Fruit fly (Drosophila melanogaster): ENCODE results near the gene SLC5A11.

SLC5A11 gene

DNA sequence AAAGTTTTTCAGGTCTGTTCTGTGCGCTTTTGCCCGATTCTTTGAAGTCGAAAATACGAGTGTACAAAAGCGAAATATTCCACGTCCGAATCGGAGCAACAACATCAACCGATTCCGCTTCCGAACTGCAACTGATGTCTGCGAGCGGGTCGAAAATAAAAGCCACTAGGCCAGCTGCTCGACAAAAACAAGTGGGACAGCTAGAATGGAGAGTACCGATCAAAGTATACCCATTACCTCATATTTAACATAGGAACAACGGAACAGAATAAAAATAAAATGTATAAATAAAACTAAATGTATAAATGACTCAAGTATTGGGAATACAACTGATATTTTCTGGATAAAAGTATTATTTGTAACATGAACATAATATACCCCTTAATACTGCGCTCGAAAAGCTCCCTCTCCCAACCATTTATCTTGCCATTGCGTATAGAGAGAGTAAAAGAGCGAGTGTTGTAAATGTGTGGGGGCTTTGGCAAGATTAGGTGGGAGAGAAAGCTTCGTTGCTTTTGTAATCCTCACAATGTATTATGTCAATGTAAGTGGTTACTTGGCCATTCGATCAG, at the start of gene SLC5A11:
Gene SLC5A11, minus strand, starts transcription at position 137 of the 572 bp plus-strand sequence.
- peak; percentile 83 for TF ChIP-seq ovo (GFP tag; optimal IDR thresholded peaks at IDR 0.05)
- peak; percentile 100 for TF ChIP-seq bab1 (GFP tag; optimal IDR thresholded peaks at IDR 0.05)
- peak; percentile 75 for TF ChIP-seq tj (GFP tag; optimal IDR thresholded peaks at IDR 0.05)
- peak; percentile 87 for TF ChIP-seq pad (GFP tag; optimal IDR thresholded peaks at IDR 0.05)
- peak; percentile 92 for TF ChIP-seq CG14711 (tag; optimal IDR thresholded peaks at IDR 0.05)
- peak; percentile 77 for TF ChIP-seq Mnt (GFP tag; optimal IDR thresholded peaks at IDR 0.05)
- no peak for TF ChIP-seq cnc (optimal IDR thresholded peaks at IDR 0.05)
- TF ChIP-seq CG12768 (GFP tag; optimal IDR thresholded peaks at IDR 0.05): peak; percentile 96
- TF ChIP-seq Hr96 (GFP tag; optimal IDR thresholded peaks at IDR 0.05): peak; percentile 97
- peak; percentile 93 for TF ChIP-seq Clk (GFP tag; optimal IDR thresholded peaks at IDR 0.05)
- peak; percentile 84 for TF ChIP-seq CG5204 (GFP tag; optimal IDR thresholded peaks at IDR 0.05)
- peak; percentile 98 for TF ChIP-seq cic (GFP tag; optimal IDR thresholded peaks at IDR 0.05)
- peak; percentile 98 for TF ChIP-seq CG33017 (tag; optimal IDR thresholded peaks at IDR 0.05)
- TF ChIP-seq CG1620 (GFP tag; optimal IDR thresholded peaks at IDR 0.05): peak; percentile 56
- peak; percentile 58 for TF ChIP-seq kay (GFP tag; ENCODE audit: borderline replicate concordance)
- peak; percentile 96 for TF ChIP-seq CG7101 (tag; optimal IDR thresholded peaks at IDR 0.05)
- TF ChIP-seq CG11617 (GFP tag; optimal IDR thresholded peaks at IDR 0.05): peak; percentile 96
- peak; percentile 84 for TF ChIP-seq Crg-1 (GFP tag; optimal IDR thresholded peaks at IDR 0.05)
- TF ChIP-seq CG7045 (GFP tag; optimal IDR thresholded peaks at IDR 0.05): peak; percentile 99
- peak; percentile 96 for TF ChIP-seq toe (GFP tag; optimal IDR thresholded peaks at IDR 0.05)

DNA sequence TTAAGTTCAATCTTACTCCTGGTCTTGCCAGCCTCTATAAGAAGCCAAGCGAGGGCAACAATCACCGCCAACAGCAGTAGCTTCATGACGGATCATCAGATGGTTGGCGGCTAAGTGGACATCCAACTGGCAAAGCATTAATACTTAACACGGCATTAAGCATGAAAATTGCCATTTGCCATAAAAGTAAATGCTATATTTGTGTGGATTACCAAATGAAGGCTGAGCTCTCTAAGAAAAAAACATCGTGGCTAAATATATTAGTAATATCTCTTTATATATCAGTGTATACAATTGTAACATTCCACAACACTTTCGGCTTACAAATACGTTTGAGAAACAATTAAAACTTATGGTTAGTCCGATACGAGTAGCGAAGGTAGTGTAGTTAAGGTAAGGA, 39.0 kb upstream of the SLC5A11 start, which contains the start of gene CG43057:
Gene CG43057, minus strand, starts transcription at position 101 of the 400 bp plus-strand sequence.
- no peak for TF ChIP-seq cnc (optimal IDR thresholded peaks at IDR 0.05)
- TF ChIP-seq CG7045 (GFP tag; optimal IDR thresholded peaks at IDR 0.05): no peak
- TF ChIP-seq CG14711 (tag; optimal IDR thresholded peaks at IDR 0.05): no peak
- no peak for TF ChIP-seq kay (GFP tag; ENCODE audit: borderline replicate concordance)
- TF ChIP-seq pad (GFP tag; optimal IDR thresholded peaks at IDR 0.05): no peak
- TF ChIP-seq Mnt (GFP tag; optimal IDR thresholded peaks at IDR 0.05): no peak
- no peak for TF ChIP-seq toe (GFP tag; optimal IDR thresholded peaks at IDR 0.05)
- TF ChIP-seq CG33017 (tag; optimal IDR thresholded peaks at IDR 0.05): no peak
- no peak for TF ChIP-seq CG7101 (tag; optimal IDR thresholded peaks at IDR 0.05)
- no peak for TF ChIP-seq bab1 (GFP tag; optimal IDR thresholded peaks at IDR 0.05)
- TF ChIP-seq CG11617 (GFP tag; optimal IDR thresholded peaks at IDR 0.05): no peak
- TF ChIP-seq CG1620 (GFP tag; optimal IDR thresholded peaks at IDR 0.05): no peak
- no peak for TF ChIP-seq ovo (GFP tag; optimal IDR thresholded peaks at IDR 0.05)
- no peak for TF ChIP-seq CG5204 (GFP tag; optimal IDR thresholded peaks at IDR 0.05)

DNA sequence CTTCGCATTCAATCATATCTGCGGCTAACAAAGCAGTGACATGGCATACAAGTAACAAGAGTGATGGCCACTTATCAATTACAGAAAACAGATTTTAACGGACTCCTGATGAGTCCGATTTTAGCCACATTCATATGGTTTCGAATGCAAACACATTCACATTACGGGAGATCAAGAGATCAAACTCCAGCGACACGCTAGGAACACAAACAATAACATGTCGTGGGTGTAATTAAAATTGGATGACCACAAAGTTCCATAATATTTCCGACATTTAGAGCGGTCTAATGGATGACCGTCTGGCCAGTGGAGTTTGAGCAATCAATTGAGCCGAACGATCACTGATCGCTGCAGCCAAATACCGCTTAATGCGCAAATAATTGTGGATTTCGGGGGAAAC, 37.3 kb upstream of the SLC5A11 start, which contains the start of gene CG14277:
Gene CG14277, plus strand, starts transcription at position 301 of the 400 bp plus-strand sequence.
- TF ChIP-seq CG14711 (tag; optimal IDR thresholded peaks at IDR 0.05) (no peak), kay (GFP tag; ENCODE audit: borderline replicate concordance) (no peak), Clk (GFP tag; optimal IDR thresholded peaks at IDR 0.05) (no peak), CG12768 (GFP tag; optimal IDR thresholded peaks at IDR 0.05) (no peak), Crg-1 (GFP tag; optimal IDR thresholded peaks at IDR 0.05) (no peak), CG7101 (tag; optimal IDR thresholded peaks at IDR 0.05) (no peak), toe (GFP tag; optimal IDR thresholded peaks at IDR 0.05) (no peak), CG1620 (GFP tag; optimal IDR thresholded peaks at IDR 0.05) (no peak), CG33017 (tag; optimal IDR thresholded peaks at IDR 0.05) (no peak), ovo (GFP tag; optimal IDR thresholded peaks at IDR 0.05) (no peak)

DNA sequence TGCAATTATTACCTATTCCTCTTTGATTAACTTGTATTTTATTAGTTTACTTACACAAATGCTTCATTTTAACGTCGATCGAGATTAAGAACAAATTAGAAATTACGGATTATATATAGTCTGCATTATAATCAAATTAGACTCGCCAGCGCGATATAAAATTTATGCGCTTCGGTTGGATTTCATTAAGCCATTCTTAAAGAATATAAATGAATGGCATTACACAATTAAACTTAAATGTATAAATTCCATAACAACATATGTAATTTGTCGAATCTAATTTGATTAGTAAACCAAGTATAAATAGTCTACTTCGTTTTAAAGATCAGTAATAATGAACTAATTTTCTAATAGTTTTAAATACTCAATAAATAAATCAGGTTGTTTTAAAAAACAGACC, 36.8 kb upstream of the SLC5A11 start, which contains the start of gene Spn28F:
Gene Spn28F, minus strand, starts transcription at position 101 of the 400 bp plus-strand sequence.
- TF ChIP-seq CG7045 (GFP tag; optimal IDR thresholded peaks at IDR 0.05): no peak
- no peak for TF ChIP-seq CG14711 (tag; optimal IDR thresholded peaks at IDR 0.05)
- no peak for TF ChIP-seq cnc (optimal IDR thresholded peaks at IDR 0.05)
- TF ChIP-seq bab1 (GFP tag; optimal IDR thresholded peaks at IDR 0.05): no peak

DNA sequence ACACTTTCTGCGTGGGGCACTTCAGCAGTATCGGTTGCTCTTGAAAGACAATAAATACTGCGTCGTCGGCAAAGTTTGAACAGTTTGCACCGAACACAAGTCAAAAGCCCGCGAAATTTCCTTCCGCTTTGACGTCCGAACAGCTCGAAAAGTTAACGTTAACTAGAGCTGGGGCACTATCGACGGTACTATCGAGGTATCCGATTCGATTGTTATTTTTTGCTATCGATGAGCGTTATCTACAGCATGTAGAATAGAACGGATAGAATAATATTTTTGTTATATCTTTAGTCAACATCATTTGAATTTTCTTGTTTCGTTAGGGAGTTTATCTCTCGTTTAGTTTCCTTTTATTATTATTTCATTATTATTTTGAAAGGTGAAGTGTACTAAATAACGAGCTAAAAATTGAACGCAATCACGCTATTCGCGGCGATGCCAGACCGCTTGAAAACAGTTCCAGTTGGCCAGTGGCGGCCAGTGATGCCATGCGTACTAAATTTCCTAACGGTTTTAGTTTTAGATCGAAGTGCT, 34.8 kb upstream of the SLC5A11 start, which contains the start of gene Pvr:
Gene Pvr, minus strand, starts transcription at position 167 of the 534 bp plus-strand sequence.
- no peak for TF ChIP-seq Hr96 (GFP tag; optimal IDR thresholded peaks at IDR 0.05)
- no peak for TF ChIP-seq Mnt (GFP tag; optimal IDR thresholded peaks at IDR 0.05)
- TF ChIP-seq CG5204 (GFP tag; optimal IDR thresholded peaks at IDR 0.05): peak; percentile 36
- TF ChIP-seq tj (GFP tag; optimal IDR thresholded peaks at IDR 0.05): peak; percentile 98
- no peak for TF ChIP-seq CG11617 (GFP tag; optimal IDR thresholded peaks at IDR 0.05)
- TF ChIP-seq Crg-1 (GFP tag; optimal IDR thresholded peaks at IDR 0.05): no peak
- no peak for TF ChIP-seq toe (GFP tag; optimal IDR thresholded peaks at IDR 0.05)
- peak; percentile 10 for TF ChIP-seq CG7045 (GFP tag; optimal IDR thresholded peaks at IDR 0.05)
- TF ChIP-seq CG14711 (tag; optimal IDR thresholded peaks at IDR 0.05): no peak
- TF ChIP-seq bab1 (GFP tag; optimal IDR thresholded peaks at IDR 0.05): peak; percentile 58
- TF ChIP-seq ovo (GFP tag; optimal IDR thresholded peaks at IDR 0.05): peak; percentile 30
- TF ChIP-seq cnc (optimal IDR thresholded peaks at IDR 0.05): no peak
- TF ChIP-seq CG12768 (GFP tag; optimal IDR thresholded peaks at IDR 0.05): no peak
- TF ChIP-seq CG1620 (GFP tag; optimal IDR thresholded peaks at IDR 0.05): peak; percentile 16
- peak; percentile 4 for TF ChIP-seq cic (GFP tag; optimal IDR thresholded peaks at IDR 0.05)
- no peak for TF ChIP-seq CG7101 (tag; optimal IDR thresholded peaks at IDR 0.05)
- TF ChIP-seq kay (GFP tag; ENCODE audit: borderline replicate concordance): no peak
- TF ChIP-seq pad (GFP tag; optimal IDR thresholded peaks at IDR 0.05): no peak
- no peak for TF ChIP-seq Clk (GFP tag; optimal IDR thresholded peaks at IDR 0.05)
- TF ChIP-seq CG33017 (tag; optimal IDR thresholded peaks at IDR 0.05): no peak
